Fruit fly (Drosophila melanogaster): ENCODE results near the gene CG31436.

CG31436 gene

dm6 chr3R:25281165-25281564 is 22.8 kb upstream of the CG31436 start, which contains the start of gene CG11892:
Gene CG11892, plus strand, starts transcription at chr3R:25281548.
- TF ChIP-seq pan (optimal IDR thresholded peaks at IDR 0.05) (no peak), fru (GFP tag; optimal IDR thresholded peaks at IDR 0.05) (peak; percentile 50), Hnf4 (GFP tag; optimal IDR thresholded peaks at IDR 0.05) (peak; percentile 24), Hr83 (GFP tag; optimal IDR thresholded peaks at IDR 0.05; ENCODE audit: poor library complexity, severe bottlenecking) (peak; percentile 51), h (GFP tag; optimal IDR thresholded peaks at IDR 0.05) (no peak), rgr (GFP tag; optimal IDR thresholded peaks at IDR 0.05) (peak; percentile 36), Sp1 (GFP tag; optimal IDR thresholded peaks at IDR 0.05) (peak; percentile 55), OdsH (GFP tag; optimal IDR thresholded peaks at IDR 0.05) (peak; percentile 47), br (GFP tag; optimal IDR thresholded peaks at IDR 0.05) (peak; percentile 57), Abd-B (GFP tag; optimal IDR thresholded peaks at IDR 0.05) (no peak), tai (GFP tag; optimal IDR thresholded peaks at IDR 0.05) (no peak)

- TF ChIP-seq Dfd (GFP tag; optimal IDR thresholded peaks at IDR 0.05), result no peak
- TF ChIP-seq pan (optimal IDR thresholded peaks at IDR 0.05), result no peak
- no peak for TF ChIP-seq tai (GFP tag; optimal IDR thresholded peaks at IDR 0.05)
- TF ChIP-seq Abd-B (GFP tag; optimal IDR thresholded peaks at IDR 0.05), result no peak
- no peak for TF ChIP-seq CG32264 (GFP tag; optimal IDR thresholded peaks at IDR 0.05)
- no peak for TF ChIP-seq CG9705 (GFP tag; optimal IDR thresholded peaks at IDR 0.05)
- no peak for TF ChIP-seq h (GFP tag; optimal IDR thresholded peaks at IDR 0.05)
- no peak for TF ChIP-seq Hr83 (GFP tag; optimal IDR thresholded peaks at IDR 0.05; ENCODE audit: poor library complexity, severe bottlenecking)
Observed at dm6 chr3R:25283209-25283670, 20.7 kb upstream of the CG31436 start, which contains the start of gene CG31300. Gene CG31300, plus strand, starts transcription at chr3R:25283620.

dm6 chr3R:25285173-25285572 is 18.8 kb upstream of the CG31436 start, which contains the start of gene CG31104:
Gene CG31104, plus strand, starts transcription at chr3R:25285473.
- TF ChIP-seq OdsH (GFP tag; optimal IDR thresholded peaks at IDR 0.05), result no peak
- no peak for TF ChIP-seq woc (GFP tag; optimal IDR thresholded peaks at IDR 0.05)
- TF ChIP-seq dsf (GFP tag; optimal IDR thresholded peaks at IDR 0.05; ENCODE audit: borderline replicate concordance), result no peak
- no peak for TF ChIP-seq Sp1 (GFP tag; optimal IDR thresholded peaks at IDR 0.05)
- TF ChIP-seq ey (GFP tag; optimal IDR thresholded peaks at IDR 0.05), result no peak
- no peak for TF ChIP-seq lola (GFP tag; optimal IDR thresholded peaks at IDR 0.05)
- no peak for TF ChIP-seq Dfd (GFP tag; optimal IDR thresholded peaks at IDR 0.05)
- TF ChIP-seq Myc (optimal IDR thresholded peaks at IDR 0.05), result no peak
- no peak for TF ChIP-seq br (GFP tag; optimal IDR thresholded peaks at IDR 0.05)
- no peak for TF ChIP-seq Hr78 (GFP tag; optimal IDR thresholded peaks at IDR 0.05)
- TF ChIP-seq pan (optimal IDR thresholded peaks at IDR 0.05), result no peak
- TF ChIP-seq sv (GFP tag; optimal IDR thresholded peaks at IDR 0.05), result no peak
- TF ChIP-seq Vsx2 (GFP tag; optimal IDR thresholded peaks at IDR 0.05; ENCODE audit: partially characterized antibody), result no peak
- no peak for TF ChIP-seq CG32264 (GFP tag; optimal IDR thresholded peaks at IDR 0.05)
- TF ChIP-seq dmrt93B (GFP tag; optimal IDR thresholded peaks at IDR 0.05), result no peak
- no peak for TF ChIP-seq Jra (GFP tag; optimal IDR thresholded peaks at IDR 0.05)

dm6 chr3R:25287128-25287527 is 16.8 kb upstream of the CG31436 start, which contains the start of gene CG13658:
Gene CG13658, plus strand, starts transcription at chr3R:25287474.
- TF ChIP-seq dmrt93B (GFP tag; optimal IDR thresholded peaks at IDR 0.05) (no peak), Rel (GFP tag; optimal IDR thresholded peaks at IDR 0.05) (no peak), Rel (tag; optimal IDR thresholded peaks at IDR 0.05) (no peak), Myc (optimal IDR thresholded peaks at IDR 0.05) (no peak), Hr78 (GFP tag; optimal IDR thresholded peaks at IDR 0.05) (no peak), Jra (GFP tag; optimal IDR thresholded peaks at IDR 0.05) (no peak), N (GFP tag; optimal IDR thresholded peaks at IDR 0.05) (no peak), jim (GFP tag; optimal IDR thresholded peaks at IDR 0.05) (no peak), brk (GFP tag; optimal IDR thresholded peaks at IDR 0.05) (no peak), pan (optimal IDR thresholded peaks at IDR 0.05) (no peak), GATAd (GFP tag; optimal IDR thresholded peaks at IDR 0.05) (no peak), tai (GFP tag; optimal IDR thresholded peaks at IDR 0.05) (no peak), Mio (GFP tag; optimal IDR thresholded peaks at IDR 0.05) (no peak), Sp1 (GFP tag; optimal IDR thresholded peaks at IDR 0.05) (no peak), dsf (GFP tag; optimal IDR thresholded peaks at IDR 0.05; ENCODE audit: borderline replicate concordance) (no peak), dl (GFP tag; optimal IDR thresholded peaks at IDR 0.05; ENCODE audit: insufficient read depth in 1 of 2, partially characterized antibody in 2 of 2) (no peak), ey (GFP tag; optimal IDR thresholded peaks at IDR 0.05) (no peak)

- TF ChIP-seq dsf (GFP tag; optimal IDR thresholded peaks at IDR 0.05; ENCODE audit: borderline replicate concordance), result no peak
- no peak for TF ChIP-seq Sp1 (GFP tag; optimal IDR thresholded peaks at IDR 0.05)
- no peak for TF ChIP-seq tai (GFP tag; optimal IDR thresholded peaks at IDR 0.05)
- no peak for TF ChIP-seq jim (GFP tag; optimal IDR thresholded peaks at IDR 0.05)
- no peak for TF ChIP-seq br (GFP tag; optimal IDR thresholded peaks at IDR 0.05)
- no peak for TF ChIP-seq CG9705 (GFP tag; optimal IDR thresholded peaks at IDR 0.05)
- no peak for TF ChIP-seq h (GFP tag; optimal IDR thresholded peaks at IDR 0.05)
- no peak for TF ChIP-seq Hr78 (GFP tag; optimal IDR thresholded peaks at IDR 0.05)
- no peak for TF ChIP-seq dl (GFP tag; optimal IDR thresholded peaks at IDR 0.05; ENCODE audit: insufficient read depth in 1 of 2, partially characterized antibody in 2 of 2)
- TF ChIP-seq psq (GFP tag; optimal IDR thresholded peaks at IDR 0.05), result no peak
- no peak for TF ChIP-seq Abd-B (GFP tag; optimal IDR thresholded peaks at IDR 0.05)
- TF ChIP-seq Vsx2 (GFP tag; optimal IDR thresholded peaks at IDR 0.05; ENCODE audit: partially characterized antibody), result no peak
- no peak for TF ChIP-seq usp (GFP tag; optimal IDR thresholded peaks at IDR 0.05)
- TF ChIP-seq Myc (optimal IDR thresholded peaks at IDR 0.05), result no peak
- TF ChIP-seq OdsH (GFP tag; optimal IDR thresholded peaks at IDR 0.05), result no peak
Observed at dm6 chr3R:25289589-25289988, 14.3 kb upstream of the CG31436 start, which contains the start of gene CG11893. Gene CG11893, plus strand, starts transcription at chr3R:25289889.
